Fruit fly (Drosophila melanogaster) whole organism, pupa: Measurements from ENCODE around the gene CG1024.

Experiments
- CG13204 ChIP-seq: fragments of 200-800 bp; sonication (Bioruptor generic); optimal IDR thresholded peaks from 2 replicates; lab custom pipeline; 2018; ENCODE audit warnings: missing biosample characterization, mild to moderate bottlenecking, missing genetic modification characterization, moderate library complexity
- CG9948 ChIP-seq: fragments of 200-800 bp; sonication (Bioruptor generic); optimal IDR thresholded peaks from 2 replicates; lab custom pipeline; 2018; ENCODE audit warnings: missing biosample characterization, mild to moderate bottlenecking, missing genetic modification characterization, moderate library complexity
- EcR ChIP-seq: fragments of 200-800 bp; sonication (Bioruptor generic); optimal IDR thresholded peaks from 3 replicates; lab custom pipeline; 2019; ENCODE audit warnings: missing biosample characterization, missing genetic modification characterization, mild to moderate bottlenecking, moderate library complexity, missing genetic modification reagents

- TF ChIP-seq CG9948 (tag; lab: Kevin White, UChicago): peak; percentile 3
- TF ChIP-seq CG13204 (GFP tag; lab: Kevin White, UChicago): no peak
- peak; percentile 61 for TF ChIP-seq EcR (GFP tag; lab: Kevin White, UChicago)
Observed at dm6 chr3R:6373512-6374306, 6.4 kb downstream of the CG1024 start.
